Worm (Caenorhabditis elegans) whole organism, mixed stage, embryonic: Measurements from ENCODE around the gene C03B1.4.

Experiments used
- M03D4.4 ChIP-seq: sonication (generic microtip); optimal IDR thresholded peaks from 2 replicates; lab custom pipeline; 2017; ENCODE audit warnings: mild to moderate bottlenecking, missing genetic modification characterization, missing compliant biosample characterization
- bed-3 ChIP-seq: fragments of 200-800 bp; sonication (Bioruptor generic); optimal IDR thresholded peaks from 3 replicates; lab custom pipeline; 2018; ENCODE audit warnings: mild to moderate bottlenecking, missing genetic modification characterization, moderate library complexity, missing compliant biosample characterization
- ceh-39 ChIP-seq: fragments of 150-350 bp; optimal IDR thresholded peaks from 2 replicates; lab custom pipeline; 2014; ENCODE audit warnings: missing biosample characterization, missing genetic modification characterization
- ceh-43 ChIP-seq: fragments of 200-800 bp; sonication (Bioruptor generic); optimal IDR thresholded peaks from 2 replicates; lab custom pipeline; 2018; ENCODE audit warnings: mild to moderate bottlenecking, missing genetic modification characterization, moderate library complexity, missing compliant biosample characterization
- ceh-83 ChIP-seq: fragments of 200-800 bp; sonication (Bioruptor generic); optimal IDR thresholded peaks from 2 replicates; lab custom pipeline; 2018; ENCODE audit warnings: mild to moderate bottlenecking, missing genetic modification characterization, missing compliant biosample characterization
- ces-1 ChIP-seq: fragments of 150-350 bp; optimal IDR thresholded peaks from 2 replicates; lab custom pipeline; 2014; ENCODE audit warnings: missing biosample characterization, missing genetic modification reagents, missing genetic modification characterization
- cnd-1 ChIP-seq: fragments of 200-800 bp; sonication (Bioruptor generic); optimal IDR thresholded peaks from 2 replicates; lab custom pipeline; 2018; ENCODE audit warnings: mild to moderate bottlenecking, missing genetic modification characterization, missing compliant biosample characterization
- drap-1 ChIP-seq: fragments of 200-800 bp; sonication (Bioruptor generic); optimal IDR thresholded peaks from 3 replicates; lab custom pipeline; 2018; ENCODE audit warnings: mild to moderate bottlenecking, missing genetic modification characterization, missing compliant biosample characterization
- elt-1 ChIP-seq: sonication (generic microtip); optimal IDR thresholded peaks from 2 replicates; lab custom pipeline; 2017; ENCODE audit warnings: missing genetic modification characterization, mild to moderate bottlenecking, missing compliant biosample characterization, antibody characterized with exemption, moderate library complexity, borderline replicate concordance; ENCODE audit not compliant: insufficient read depth
- elt-3 ChIP-seq: fragments of 150-350 bp; optimal IDR thresholded peaks from 2 replicates; lab custom pipeline; 2014; ENCODE audit warnings: missing biosample characterization, missing genetic modification characterization
- flh-1 ChIP-seq: fragments of 200-800 bp; sonication (Bioruptor generic); optimal IDR thresholded peaks from 2 replicates; lab custom pipeline; 2018; ENCODE audit warnings: mild to moderate bottlenecking, missing genetic modification characterization, moderate library complexity, missing compliant biosample characterization
- ham-2 ChIP-seq: fragments of 200-800 bp; sonication (Bioruptor generic); optimal IDR thresholded peaks from 2 replicates; lab custom pipeline; 2018; ENCODE audit warnings: mild to moderate bottlenecking, missing genetic modification characterization, missing compliant biosample characterization
- hlh-1 ChIP-seq: fragments of 150-350 bp; optimal IDR thresholded peaks from 2 replicates; lab custom pipeline; 2014; ENCODE audit warnings: missing biosample characterization, missing genetic modification reagents, missing genetic modification characterization
- lin-13 ChIP-seq: fragments of 150-350 bp; optimal IDR thresholded peaks from 2 replicates; lab custom pipeline; 2014; ENCODE audit warnings: missing biosample characterization, missing genetic modification characterization
- lin-32 ChIP-seq: fragments of 200-800 bp; sonication (Bioruptor generic); optimal IDR thresholded peaks from 2 replicates; lab custom pipeline; 2018; ENCODE audit warnings: mild to moderate bottlenecking, missing genetic modification characterization, missing compliant biosample characterization
- lsy-2 ChIP-seq: fragments of 150-350 bp; optimal IDR thresholded peaks from 2 replicates; lab custom pipeline; 2014; ENCODE audit warnings: missing biosample characterization, missing genetic modification characterization
- mab-5 ChIP-seq: fragments of 150-350 bp; optimal IDR thresholded peaks from 2 replicates; lab custom pipeline; 2014; ENCODE audit warnings: missing biosample characterization, missing genetic modification characterization
- mep-1 ChIP-seq: fragments of 150-350 bp; optimal IDR thresholded peaks from 2 replicates; lab custom pipeline; 2017; ENCODE audit warnings: missing biosample characterization, missing genetic modification reagents, missing genetic modification characterization, inconsistent platforms
- mls-2 ChIP-seq: sonication (generic microtip); optimal IDR thresholded peaks from 2 replicates; lab custom pipeline; 2016; ENCODE audit warnings: mild to moderate bottlenecking, missing genetic modification characterization, moderate library complexity, missing compliant biosample characterization
- nhr-12 ChIP-seq: fragments of 150-350 bp; optimal IDR thresholded peaks from 2 replicates; lab custom pipeline; 2014; ENCODE audit warnings: missing biosample characterization, missing genetic modification characterization
- nhr-2 ChIP-seq: fragments of 150-350 bp; optimal IDR thresholded peaks from 2 replicates; lab custom pipeline; 2014; ENCODE audit warnings: missing biosample characterization, missing genetic modification characterization
- nhr-237 ChIP-seq: fragments of 150-350 bp; optimal IDR thresholded peaks from 2 replicates; lab custom pipeline; 2014; ENCODE audit warnings: missing biosample characterization, missing genetic modification characterization
- nhr-76 ChIP-seq: sonication (generic microtip); optimal IDR thresholded peaks from 2 replicates; lab custom pipeline; 2017; ENCODE audit warnings: missing biosample characterization, missing genetic modification characterization
- pha-4 ChIP-seq: fragments of 150-350 bp; optimal IDR thresholded peaks from 2 replicates; lab custom pipeline; 2018; ENCODE audit warnings: missing biosample characterization, missing genetic modification reagents, missing genetic modification characterization
- sem-2 ChIP-seq: fragments of 200-800 bp; sonication (Bioruptor generic); optimal IDR thresholded peaks from 2 replicates; lab custom pipeline; 2018; ENCODE audit warnings: mild to moderate bottlenecking, missing genetic modification characterization, missing compliant biosample characterization
- snpc-4 ChIP-seq: fragments of 150-350 bp; optimal IDR thresholded peaks from 2 replicates; lab custom pipeline; 2014; ENCODE audit warnings: missing biosample characterization, missing genetic modification characterization
- sptf-1 ChIP-seq: sonication (generic microtip); optimal IDR thresholded peaks from 2 replicates; lab custom pipeline; 2017; ENCODE audit warnings: mild to moderate bottlenecking, missing genetic modification characterization, moderate library complexity, missing compliant biosample characterization
- tbx-8 ChIP-seq: fragments of 200-800 bp; sonication (Bioruptor generic); optimal IDR thresholded peaks from 2 replicates; lab custom pipeline; 2018; ENCODE audit warnings: mild to moderate bottlenecking, missing genetic modification characterization, moderate library complexity, missing compliant biosample characterization
- unc-120 ChIP-seq: sonication (generic microtip); optimal IDR thresholded peaks from 2 replicates; lab custom pipeline; 2017; ENCODE audit warnings: missing genetic modification characterization, missing compliant biosample characterization; ENCODE audit not compliant: poor library complexity, severe bottlenecking
- unc-62 ChIP-seq: fragments of 150-350 bp; optimal IDR thresholded peaks from 2 replicates; lab custom pipeline; 2014; ENCODE audit warnings: missing biosample characterization, missing genetic modification reagents, missing genetic modification characterization
- zip-8 ChIP-seq: fragments of 150-350 bp; optimal IDR thresholded peaks from 2 replicates; lab custom pipeline; 2014; ENCODE audit warnings: missing biosample characterization, missing genetic modification characterization
- ztf-11 ChIP-seq: fragments of 150-350 bp; optimal IDR thresholded peaks from 2 replicates; lab custom pipeline; 2014; ENCODE audit warnings: missing biosample characterization, missing genetic modification characterization

The C03B1.4 gene

ce11 chrX:6405905-6406304 is 41.6 kb downstream of the C03B1.4 start:
- TF ChIP-seq nhr-2: no peak
- TF ChIP-seq elt-3 (tag; lab: Kevin White, UChicago): no peak
- TF ChIP-seq ces-1 (GFP tag; lab: Kevin White, UChicago): no peak
- TF ChIP-seq ceh-83 (GFP tag; lab: Kevin White, UChicago): no peak
- TF ChIP-seq snpc-4 (tag; lab: Kevin White, UChicago): no peak
- no peak for TF ChIP-seq pha-4
- no peak for TF ChIP-seq M03D4.4 (tag; lab: Kevin White, UChicago)
- no peak for TF ChIP-seq ceh-43 (GFP tag; lab: Kevin White, UChicago)
- no peak for TF ChIP-seq unc-120 (tag; lab: Kevin White, UChicago)
- TF ChIP-seq nhr-76 (tag; lab: Kevin White, UChicago): no peak
- no peak for TF ChIP-seq lin-13 (tag; lab: Kevin White, UChicago)
- TF ChIP-seq sptf-1 (tag; lab: Kevin White, UChicago): no peak
- TF ChIP-seq nhr-237: no peak
- no peak for TF ChIP-seq ham-2 (GFP tag; lab: Kevin White, UChicago)
- no peak for TF ChIP-seq sem-2
- TF ChIP-seq lin-32: no peak
- no peak for TF ChIP-seq hlh-1
- TF ChIP-seq mls-2: no peak
- no peak for TF ChIP-seq flh-1 (GFP tag; lab: Kevin White, UChicago)

ce11 chrX:6407805-6408204 is 43.5 kb downstream of the C03B1.4 start:
- no peak for TF ChIP-seq nhr-2
- no peak for TF ChIP-seq hlh-1
- TF ChIP-seq sptf-1 (tag; lab: Kevin White, UChicago): no peak
- TF ChIP-seq elt-3 (tag; lab: Kevin White, UChicago): no peak
- TF ChIP-seq lin-13 (tag; lab: Kevin White, UChicago): no peak
- no peak for TF ChIP-seq unc-120 (tag; lab: Kevin White, UChicago)
- no peak for TF ChIP-seq lsy-2 (tag; lab: Kevin White, UChicago)
- TF ChIP-seq sem-2: no peak
- no peak for TF ChIP-seq mep-1 (tag; lab: Kevin White, UChicago)
- no peak for TF ChIP-seq ztf-11 (tag; lab: Kevin White, UChicago)
- TF ChIP-seq unc-62 (GFP tag; lab: Kevin White, UChicago): no peak
- TF ChIP-seq mls-2: no peak

- no peak for TF ChIP-seq tbx-8 (GFP tag; lab: Kevin White, UChicago)
- no peak for TF ChIP-seq drap-1 (GFP tag; lab: Kevin White, UChicago)
- TF ChIP-seq M03D4.4 (tag; lab: Kevin White, UChicago): no peak
- TF ChIP-seq elt-3 (tag; lab: Kevin White, UChicago): no peak
- no peak for TF ChIP-seq elt-1
Measured at ce11 chrX:6408286-6408685, 44.0 kb downstream of the C03B1.4 start.

- no peak for TF ChIP-seq elt-3 (tag; lab: Kevin White, UChicago)
- TF ChIP-seq drap-1 (GFP tag; lab: Kevin White, UChicago): no peak
- no peak for TF ChIP-seq ham-2 (GFP tag; lab: Kevin White, UChicago)
- no peak for TF ChIP-seq bed-3 (GFP tag; lab: Kevin White, UChicago)
- TF ChIP-seq lin-32: no peak
- no peak for TF ChIP-seq ceh-39 (tag; lab: Kevin White, UChicago)
- no peak for TF ChIP-seq ceh-43 (GFP tag; lab: Kevin White, UChicago)
- TF ChIP-seq zip-8: no peak
- no peak for TF ChIP-seq nhr-12 (tag; lab: Kevin White, UChicago)
- no peak for TF ChIP-seq snpc-4 (tag; lab: Kevin White, UChicago)
- TF ChIP-seq ces-1 (GFP tag; lab: Kevin White, UChicago): no peak
- no peak for TF ChIP-seq lin-13 (tag; lab: Kevin White, UChicago)
- TF ChIP-seq unc-62 (GFP tag; lab: Kevin White, UChicago): no peak
- TF ChIP-seq cnd-1 (tag; lab: Kevin White, UChicago): no peak
- no peak for TF ChIP-seq sem-2
- no peak for TF ChIP-seq mab-5 (tag; lab: Kevin White, UChicago)
- no peak for TF ChIP-seq ztf-11 (tag; lab: Kevin White, UChicago)
Measured at ce11 chrX:6408713-6409112, 44.4 kb downstream of the C03B1.4 start.
